Fruit fly (Drosophila melanogaster) whole organism, embryonic: ENCODE measurements around the gene CG31275.

Source experiments
- Antp ChIP-seq: fragments of 200-800 bp; sonication (Bioruptor generic); optimal IDR thresholded peaks from 3 replicates; lab custom pipeline; 2016; ENCODE audit warnings: missing biosample characterization, missing genetic modification characterization
- Awh ChIP-seq: fragments of 200-800 bp; sonication (Bioruptor generic); IDR thresholded peaks from 2 replicates; pipeline ENCODE4, ENCODE4 v1.3.6; 2022; ENCODE audit warnings: missing biosample characterization, missing genetic modification characterization
- Bdp1 ChIP-seq: fragments of 200-800 bp; sonication (Bioruptor generic); optimal IDR thresholded peaks from 3 replicates; lab custom pipeline; 2016; ENCODE audit warnings: missing biosample characterization, missing genetic modification characterization
- Bteb2 ChIP-seq: fragments of 200-800 bp; sonication (Bioruptor generic); optimal IDR thresholded peaks from 2 replicates; lab custom pipeline; 2016; ENCODE audit warnings: missing biosample characterization, missing genetic modification characterization
- CG10366 ChIP-seq: fragments of 200-800 bp; sonication (Bioruptor generic); IDR thresholded peaks from 2 replicates; pipeline ENCODE4 v1.3.6; 2022; ENCODE audit warnings: missing biosample characterization, missing genetic modification characterization
- CG11560 ChIP-seq: fragments of 200-800 bp; sonication (Bioruptor generic); IDR thresholded peaks from 3 replicates; pipeline ENCODE4 v1.3.6; 2022; ENCODE audit warnings: missing biosample characterization, missing genetic modification characterization
- CG11695 ChIP-seq: fragments of 200-800 bp; sonication (Bioruptor generic); IDR thresholded peaks from 3 replicates; pipeline ENCODE4 v1.3.6; 2022; ENCODE audit warnings: missing biosample characterization, missing genetic modification characterization
- CG1233 ChIP-seq: fragments of 200-800 bp; sonication (Bioruptor generic); optimal IDR thresholded peaks from 4 replicates; lab custom pipeline; 2018; ENCODE audit warnings: missing biosample characterization, mild to moderate bottlenecking, missing genetic modification characterization
- CG14860 ChIP-seq: fragments of 200-800 bp; sonication (Bioruptor generic); IDR thresholded peaks from 3 replicates; pipeline ENCODE4 v1.3.6; 2022; ENCODE audit warnings: missing biosample characterization, missing genetic modification characterization; ENCODE audit not compliant: partially characterized antibody
- CG17359 ChIP-seq: fragments of 200-800 bp; sonication (Bioruptor generic); optimal IDR thresholded peaks from 3 replicates; lab custom pipeline; 2018; ENCODE audit warnings: missing biosample characterization, mild to moderate bottlenecking, missing genetic modification characterization, moderate library complexity
- CG33557 ChIP-seq: fragments of 200-800 bp; sonication (Bioruptor generic); optimal IDR thresholded peaks from 2 replicates; lab custom pipeline; 2019; ENCODE audit warnings: missing biosample characterization, mild to moderate bottlenecking, missing genetic modification characterization, moderate library complexity
- CG4617 ChIP-seq: fragments of 200-800 bp; sonication (Bioruptor generic); optimal IDR thresholded peaks from 3 replicates; lab custom pipeline; 2016; ENCODE audit warnings: missing biosample characterization, missing genetic modification characterization, borderline replicate concordance
- CG6254 ChIP-seq: fragments of 200-800 bp; sonication (Bioruptor generic); optimal IDR thresholded peaks from 3 replicates; lab custom pipeline; 2017; ENCODE audit warnings: mild to moderate bottlenecking, missing biosample characterization, missing genetic modification reagents, missing genetic modification characterization
- CG7556 ChIP-seq: fragments of 200-800 bp; sonication (Bioruptor generic); optimal IDR thresholded peaks from 2 replicates; lab custom pipeline; 2017; ENCODE audit warnings: missing biosample characterization, mild to moderate bottlenecking, missing genetic modification characterization
- CG7928 ChIP-seq: fragments of 200-800 bp; sonication (Bioruptor generic); optimal IDR thresholded peaks from 2 replicates; lab custom pipeline; 2017; ENCODE audit warnings: missing biosample characterization, mild to moderate bottlenecking, missing genetic modification characterization
- CG8281 ChIP-seq: fragments of 200-800 bp; sonication (Bioruptor generic); optimal IDR thresholded peaks from 2 replicates; lab custom pipeline; 2018; ENCODE audit warnings: missing biosample characterization, mild to moderate bottlenecking, missing genetic modification characterization, moderate library complexity
- Camta ChIP-seq: fragments of 200-800 bp; sonication (Bioruptor generic); optimal IDR thresholded peaks from 2 replicates; lab custom pipeline; 2016; ENCODE audit warnings: missing biosample characterization, missing genetic modification characterization
- Dek ChIP-seq: fragments of 200-800 bp; sonication (Bioruptor generic); optimal IDR thresholded peaks from 3 replicates; lab custom pipeline; 2019; ENCODE audit warnings: missing biosample characterization, mild to moderate bottlenecking, missing genetic modification characterization, moderate library complexity
- E2f1 ChIP-seq: fragments of 200-800 bp; sonication (Bioruptor generic); IDR thresholded peaks from 2 replicates; pipeline ENCODE4 v1.3.6; 2022; ENCODE audit warnings: missing biosample characterization, missing genetic modification characterization
- ERR ChIP-seq: fragments of 200-800 bp; sonication (Bioruptor generic); optimal IDR thresholded peaks from 2 replicates; lab custom pipeline; 2016; ENCODE audit warnings: missing biosample characterization, missing genetic modification characterization
- Gsc ChIP-seq: fragments of 200-800 bp; sonication (Bioruptor generic); IDR thresholded peaks from 2 replicates; pipeline ENCODE4 v1.3.6; 2022; ENCODE audit warnings: missing biosample characterization, missing genetic modification characterization
- HLH4C ChIP-seq: fragments of 200-800 bp; sonication (Bioruptor generic); IDR thresholded peaks from 3 replicates; pipeline ENCODE4 v1.3.6; 2022; ENCODE audit warnings: missing biosample characterization, missing genetic modification characterization; ENCODE audit not compliant: partially characterized antibody
- Hey ChIP-seq: fragments of 200-800 bp; sonication (Bioruptor generic); optimal IDR thresholded peaks from 3 replicates; lab custom pipeline; 2018; ENCODE audit warnings: missing biosample characterization, mild to moderate bottlenecking, missing genetic modification characterization
- Jarid2 ChIP-seq: fragments of 200-800 bp; sonication (Bioruptor generic); optimal IDR thresholded peaks from 3 replicates; lab custom pipeline; 2017; ENCODE audit warnings: mild to moderate bottlenecking, missing biosample characterization, missing genetic modification reagents, missing genetic modification characterization
- Med ChIP-seq: fragments of 200-800 bp; sonication (Bioruptor generic); peaks from one replicate; lab custom pipeline; 2016; ENCODE audit warnings: missing biosample characterization, missing genetic modification characterization, mild to moderate bottlenecking, inconsistent platforms, moderate library complexity
- Nf-YA ChIP-seq: fragments of 200-800 bp; sonication (Bioruptor generic); IDR thresholded peaks from 2 replicates; pipeline ENCODE4 v1.3.6; 2022; ENCODE audit warnings: missing biosample characterization, missing genetic modification characterization
- Spps ChIP-seq: fragments of 200-800 bp; sonication (Bioruptor generic); optimal IDR thresholded peaks from 2 replicates; lab custom pipeline; 2018; ENCODE audit warnings: missing biosample characterization, mild to moderate bottlenecking, missing genetic modification characterization
- ab ChIP-seq: fragments of 200-800 bp; sonication (Bioruptor generic); optimal IDR thresholded peaks from 2 replicates; lab custom pipeline; 2016; ENCODE audit warnings: missing biosample characterization, missing genetic modification characterization
- abd-A ChIP-seq: fragments of 200-800 bp; sonication (Bioruptor generic); optimal IDR thresholded peaks from 3 replicates; lab custom pipeline; 2019; ENCODE audit warnings: missing biosample characterization, mild to moderate bottlenecking, missing genetic modification characterization, moderate library complexity
- al ChIP-seq: fragments of 200-800 bp; sonication (Bioruptor generic); IDR thresholded peaks from 2 replicates; pipeline ENCODE4 v1.3.6; 2022; ENCODE audit warnings: missing biosample characterization, missing genetic modification characterization
- ap ChIP-seq: fragments of 200-800 bp; sonication (Bioruptor generic); IDR thresholded peaks from 2 replicates; pipeline ENCODE4 v1.3.6; 2022; ENCODE audit warnings: missing biosample characterization, missing genetic modification characterization
- ara ChIP-seq: fragments of 200-800 bp; sonication (Bioruptor generic); IDR thresholded peaks from 2 replicates; pipeline ENCODE4 v1.3.6; 2022; ENCODE audit warnings: missing biosample characterization, missing genetic modification characterization
- br ChIP-seq: fragments of >200 bp; optimal IDR thresholded peaks from 2 replicates; lab custom pipeline; 2017
- chm ChIP-seq: fragments of 200-800 bp; sonication (Bioruptor generic); IDR thresholded peaks from 2 replicates; pipeline ENCODE4 v1.3.6; 2022; ENCODE audit warnings: missing biosample characterization, missing genetic modification characterization
- croc ChIP-seq: fragments of 200-800 bp; sonication (Bioruptor generic); conservative IDR thresholded peaks from 3 replicates; pipeline ENCODE4 v1.3.6; 2022; ENCODE audit warnings: missing biosample characterization, missing genetic modification characterization
- crol ChIP-seq: fragments of 200-800 bp; sonication (Bioruptor generic); IDR thresholded peaks from 2 replicates; pipeline ENCODE4 v1.3.6; 2022; ENCODE audit warnings: missing biosample characterization, missing genetic modification characterization
- emc ChIP-seq: fragments of 200-800 bp; sonication (Bioruptor generic); optimal IDR thresholded peaks from 2 replicates; lab custom pipeline; 2016; ENCODE audit warnings: missing biosample characterization, missing genetic modification characterization
- fd64A ChIP-seq: fragments of 200-800 bp; sonication (Bioruptor generic); optimal IDR thresholded peaks from 3 replicates; lab custom pipeline; 2018; ENCODE audit warnings: missing biosample characterization, mild to moderate bottlenecking, missing genetic modification characterization
- ham ChIP-seq: fragments of 200-800 bp; sonication (Bioruptor generic); IDR thresholded peaks from 2 replicates; pipeline ENCODE4 v1.3.6; 2022; ENCODE audit warnings: missing biosample characterization, missing genetic modification characterization
- jumu ChIP-seq: fragments of 200-800 bp; sonication (Bioruptor generic); optimal IDR thresholded peaks from 3 replicates; lab custom pipeline; 2016; ENCODE audit warnings: missing biosample characterization, missing genetic modification characterization
- klu ChIP-seq: fragments of 200-800 bp; sonication (Bioruptor generic); IDR thresholded peaks from 2 replicates; pipeline ENCODE4 v1.3.6; 2022; ENCODE audit warnings: missing biosample characterization, missing genetic modification characterization
- lilli ChIP-seq: fragments of 200-800 bp; sonication (Bioruptor generic); optimal IDR thresholded peaks from 3 replicates; lab custom pipeline; 2016; ENCODE audit warnings: missing biosample characterization, missing genetic modification characterization
- pho ChIP-seq: fragments of 200-800 bp; sonication (Bioruptor generic); optimal IDR thresholded peaks from 2 replicates; lab custom pipeline; 2016; ENCODE audit warnings: missing biosample characterization, missing genetic modification characterization
- phol ChIP-seq: fragments of 200-800 bp; sonication (Bioruptor generic); optimal IDR thresholded peaks from 3 replicates; lab custom pipeline; 2018; ENCODE audit warnings: missing biosample characterization, mild to moderate bottlenecking, missing genetic modification characterization, moderate library complexity
- pita ChIP-seq: fragments of 200-800 bp; sonication (Bioruptor generic); optimal IDR thresholded peaks from 2 replicates; lab custom pipeline; 2017; ENCODE audit warnings: missing biosample characterization, mild to moderate bottlenecking, missing genetic modification characterization
- pum ChIP-seq: fragments of 200-800 bp; sonication (Bioruptor generic); optimal IDR thresholded peaks from 2 replicates; lab custom pipeline; 2016; ENCODE audit warnings: missing biosample characterization, missing genetic modification characterization
- ranshi ChIP-seq: fragments of 200-800 bp; sonication (Bioruptor generic); IDR thresholded peaks from 2 replicates; pipeline ENCODE4 v1.3.6; 2022; ENCODE audit warnings: missing biosample characterization, missing genetic modification characterization
- repo ChIP-seq: fragments of 200-800 bp; sonication (Bioruptor generic); optimal IDR thresholded peaks from 2 replicates; lab custom pipeline; 2016; ENCODE audit warnings: missing biosample characterization, missing genetic modification characterization
- slbo ChIP-seq: fragments of 200-800 bp; sonication (Bioruptor generic); IDR thresholded peaks from 2 replicates; pipeline ENCODE4 v1.3.6; 2022; ENCODE audit warnings: missing biosample characterization, missing genetic modification characterization
- slp2 ChIP-seq: fragments of 200-800 bp; sonication (Bioruptor generic); optimal IDR thresholded peaks from 2 replicates; lab custom pipeline; 2016; ENCODE audit warnings: missing biosample characterization, missing genetic modification characterization
- so ChIP-seq: fragments of 200-800 bp; sonication (Bioruptor generic); IDR thresholded peaks from 3 replicates; pipeline ENCODE4 v1.3.6; 2022; ENCODE audit warnings: missing biosample characterization, missing genetic modification characterization
- tll ChIP-seq, 2 experiments: fragments of 200-800 bp in 1 of 2; fragments of >200 bp in 1 of 2; sonication (Bioruptor generic) in 1 of 2; optimal IDR thresholded peaks; 2 replicates each; lab custom pipeline; 2017 to 2019; ENCODE audit warnings: missing biosample characterization in 2 of 2, missing genetic modification characterization in 2 of 2, mild to moderate bottlenecking in 1 of 2, moderate library complexity in 1 of 2
- yki ChIP-seq: fragments of >200 bp; optimal IDR thresholded peaks from 3 replicates; lab custom pipeline; 2018

CG31275 gene

DNA sequence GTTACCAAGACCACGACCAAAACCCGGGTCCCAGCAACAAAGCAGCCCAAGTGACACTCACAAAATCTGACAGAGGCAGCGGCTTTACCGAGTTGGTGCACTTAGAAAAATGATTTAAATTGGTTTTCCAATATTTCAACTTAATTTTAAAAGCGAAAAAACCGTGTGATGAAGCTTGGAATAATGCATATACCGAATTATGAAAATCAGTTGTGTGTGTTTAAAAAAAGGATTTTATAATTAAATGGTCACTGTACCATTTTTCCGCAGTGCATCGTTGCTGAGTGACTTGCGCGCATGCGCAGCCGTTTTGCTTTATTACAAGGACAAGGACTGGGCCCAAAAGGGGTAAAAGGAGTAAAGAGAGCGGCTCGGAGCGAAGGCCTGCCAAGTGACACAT is 33.2 kb downstream of the CG31275 start (continued):
- TF ChIP-seq pho (GFP tag; lab: Kevin White, UChicago) (no peak), Hey (no peak), so (GFP tag; lab: Robert Waterston, UW) (no peak), ap (GFP tag; lab: Robert Waterston, UW) (no peak), CG10366 (no peak; the same call in 1 of the 2 replicates), Antp (no peak), repo (GFP tag; lab: Kevin White, UChicago) (no peak), slp2 (GFP tag; lab: Kevin White, UChicago) (no peak), ranshi (GFP tag; lab: Robert Waterston, UW) (peak; percentile 29; the same call in 1 of the 2 replicates), yki (no peak), Dek (tag; lab: Kevin White, UChicago) (no peak), CG14860 (GFP tag; lab: Robert Waterston, UW) (no peak), pita (GFP tag; lab: Kevin White, UChicago) (no peak), klu (GFP tag; lab: Robert Waterston, UW) (peak; percentile 21; the same call in 1 of the 2 replicates), ERR (GFP tag; lab: Kevin White, UChicago) (no peak), lilli (GFP tag; lab: Kevin White, UChicago) (peak; percentile 5), jumu (GFP tag; lab: Kevin White, UChicago) (no peak), E2f1 (GFP tag; lab: Robert Waterston, UW) (0 out of 2 replicates have a peak, but pooled peaks have one; percentile 28), CG1233 (GFP tag; lab: Kevin White, UChicago) (peak; percentile 26), Camta (GFP tag; lab: Kevin White, UChicago) (peak; percentile 28), Gsc (no peak), emc (GFP tag; lab: Kevin White, UChicago) (no peak), Spps (tag; lab: Kevin White, UChicago) (peak; percentile 28), Jarid2 (no peak), al (GFP tag; lab: Robert Waterston, UW) (no peak), ara (GFP tag; lab: Robert Waterston, UW) (peak; percentile 72), CG11695 (0 out of 3 replicates have a peak, but pooled peaks have one; percentile 32), CG11560 (tag; lab: Robert Waterston, UW) (no peak), Med (GFP tag; lab: Kevin White, UChicago) (peak; percentile 76), CG7928 (GFP tag; lab: Kevin White, UChicago) (no peak), croc (GFP tag; lab: Robert Waterston, UW) (peak; percentile 41; the same call in 2 of the 3 replicates), Bteb2 (no peak), Nf-YA (GFP tag; lab: Robert Waterston, UW) (no peak), fd64A (GFP tag; lab: Kevin White, UChicago) (no peak), chm (GFP tag; lab: Robert Waterston, UW) (peak; percentile 42; the same call in 1 of the 2 replicates), pum (peak; percentile 39), abd-A (tag; lab: Kevin White, UChicago) (no peak), Awh (GFP tag; lab: Robert Waterston, UW) (no peak), CG8281 (tag; lab: Kevin White, UChicago) (no peak), CG6254 (peak; percentile 38), CG4617 (GFP tag; lab: Kevin White, UChicago) (no peak), br (lab: Kevin White, UChicago) (no peak), slbo (GFP tag; lab: Robert Waterston, UW) (0 out of 2 replicates have a peak, but pooled peaks have one; percentile 8), crol (GFP tag; lab: Robert Waterston, UW) (no peak), CG33557 (GFP tag; lab: Kevin White, UChicago) (no peak), CG17359 (tag; lab: Kevin White, UChicago) (peak; percentile 38), phol (tag; lab: Kevin White, UChicago) (peak; percentile 62), ham (GFP tag; lab: Robert Waterston, UW) (no peak), ab (no peak), Bdp1 (GFP tag; lab: Kevin White, UChicago) (no peak), tll (GFP tag; optimal IDR thresholded peaks at IDR 0.05; lab: Kevin White, UChicago) (peak in 1 of 2 experiments; percentile 77), CG7556 (peak; percentile 31), HLH4C (GFP tag; lab: Robert Waterston, UW) (no peak)
